Fruit fly (Drosophila melanogaster): Measurements from ENCODE around the gene mmy.

- TF ChIP-seq CG6854 (GFP tag; optimal IDR thresholded peaks at IDR 0.05) (peak; percentile 12), CG11902 (GFP tag; optimal IDR thresholded peaks at IDR 0.05) (no peak), Sox14 (GFP tag; optimal IDR thresholded peaks at IDR 0.05) (no peak), CG9139 (GFP tag; optimal IDR thresholded peaks at IDR 0.05) (peak; percentile 10)
Observed at dm6 chr2L:6465497-6465896, 8.2 kb downstream of the mmy start, which contains the start of gene Rchy1.

Measured in whole organism, prepupa.